Fruit fly (Drosophila melanogaster): ENCODE results near the gene Met.
A peak's percentile ranks its signal among the peaks of the same experiment; 100 is the strongest.

Gene Met

dm6 chrX:11621866-11622648, 6.1 kb downstream of the Met start, which contains the start of gene Ptp10D (continued):
- peak; percentile 39; the same call in 1 of the 2 replicates for TF ChIP-seq CG9932 (GFP tag; IDR thresholded peaks at IDR 0.05)
- no peak for TF ChIP-seq Xrp1 (GFP tag; IDR thresholded peaks at IDR 0.05)
- TF ChIP-seq Dref (GFP tag; IDR thresholded peaks at IDR 0.05) = peak; percentile 94
- TF ChIP-seq nom (GFP tag; optimal IDR thresholded peaks at IDR 0.05) = peak; percentile 68
- TF ChIP-seq CG34224 (GFP tag; IDR thresholded peaks at IDR 0.05; ENCODE audit: partially characterized antibody) = peak; percentile 85
- TF ChIP-seq CG3281 (GFP tag; optimal IDR thresholded peaks at IDR 0.05) = no peak
- no peak for TF ChIP-seq dmrt11E (tag; optimal IDR thresholded peaks at IDR 0.05)
- peak; percentile 73 for TF ChIP-seq chm (GFP tag; IDR thresholded peaks at IDR 0.05)
- TF ChIP-seq Adf1 (GFP tag; IDR thresholded peaks at IDR 0.05) = 0 out of 2 replicates have a peak, but pooled peaks have one; percentile 29
- peak; percentile 46; the same call in 1 of the 2 replicates for TF ChIP-seq sob (GFP tag; IDR thresholded peaks at IDR 0.05)
- peak; percentile 47 for TF ChIP-seq Hmr (GFP tag; optimal IDR thresholded peaks at IDR 0.05)
- peak; percentile 15 for TF ChIP-seq CG7839 (tag; optimal IDR thresholded peaks at IDR 0.05)
- TF ChIP-seq Nf-YC (tag; optimal IDR thresholded peaks at IDR 0.05) = peak; percentile 37
- TF ChIP-seq so (GFP tag; IDR thresholded peaks at IDR 0.05) = peak; percentile 52; the same call in 1 of the 3 replicates
- peak; percentile 44; the same call in 1 of the 3 replicates for TF ChIP-seq Dbx (GFP tag; IDR thresholded peaks at IDR 0.05)
- peak; percentile 91 for TF ChIP-seq Med (GFP tag)
- TF ChIP-seq stwl (tag; optimal IDR thresholded peaks at IDR 0.05) = peak; percentile 49
- peak; percentile 16 for TF ChIP-seq nerfin-1 (tag; optimal IDR thresholded peaks at IDR 0.05)
- peak; percentile 8 for TF ChIP-seq ATbp (GFP tag; optimal IDR thresholded peaks at IDR 0.05)
- peak; percentile 75; the same call in 1 of the 3 replicates for TF ChIP-seq CG2199 (GFP tag; IDR thresholded peaks at IDR 0.05)
- TF ChIP-seq hbn (GFP tag; IDR thresholded peaks at IDR 0.05; ENCODE audit: partially characterized antibody) = peak; percentile 59
- peak; percentile 57 for TF ChIP-seq grn (GFP tag; optimal IDR thresholded peaks at IDR 0.05)
- TF ChIP-seq NfI (GFP tag; optimal IDR thresholded peaks at IDR 0.05) = peak; percentile 6
- TF ChIP-seq sug (tag; optimal IDR thresholded peaks at IDR 0.05) = peak; percentile 35
- peak; percentile 30 for TF ChIP-seq CG32532 (GFP tag; IDR thresholded peaks at IDR 0.05)
- TF ChIP-seq sr (GFP tag; IDR thresholded peaks at IDR 0.05) = peak; percentile 82
- TF ChIP-seq CG6254 (GFP tag; optimal IDR thresholded peaks at IDR 0.05) = no peak
- TF ChIP-seq zf30C (GFP tag; optimal IDR thresholded peaks at IDR 0.05) = peak; percentile 47
- TF ChIP-seq GATAe (GFP tag; conservative IDR thresholded peaks at IDR 0.05) = no peak
- TF ChIP-seq CG7963 (GFP tag; IDR thresholded peaks at IDR 0.05; ENCODE audit: partially characterized antibody) = peak; percentile 88
- no peak for TF ChIP-seq CG12155 (GFP tag; optimal IDR thresholded peaks at IDR 0.05)
- TF ChIP-seq NK7.1 (GFP tag; optimal IDR thresholded peaks at IDR 0.05) = no peak
- peak; percentile 26 for TF ChIP-seq CG4282 (GFP tag; optimal IDR thresholded peaks at IDR 0.05)
- peak; percentile 23; the same call in 1 of the 2 replicates for TF ChIP-seq ranshi (GFP tag; IDR thresholded peaks at IDR 0.05)
- peak; percentile 42 for TF ChIP-seq Hand (GFP tag; optimal IDR thresholded peaks at IDR 0.05)
- peak in 1 of 2 experiments; percentile 30 for TF ChIP-seq dpn (GFP tag; optimal IDR thresholded peaks at IDR 0.05)
- TF ChIP-seq pfk (GFP tag; optimal IDR thresholded peaks at IDR 0.05) = peak; percentile 56
- TF ChIP-seq insv (GFP tag; optimal IDR thresholded peaks at IDR 0.05) = peak; percentile 55 to 95
- no peak for TF ChIP-seq kah (GFP tag; optimal IDR thresholded peaks at IDR 0.05)
- TF ChIP-seq ap (GFP tag; IDR thresholded peaks at IDR 0.05) = no peak
- peak; percentile 42 for TF ChIP-seq CG7987 (GFP tag; optimal IDR thresholded peaks at IDR 0.05)
- TF ChIP-seq Dfd (GFP tag; optimal IDR thresholded peaks at IDR 0.05) = peak in 1 of 2 experiments; percentile 5
- TF ChIP-seq CrebB (tag; optimal IDR thresholded peaks at IDR 0.05) = peak; percentile 35
- peak; percentile 85 for TF ChIP-seq sqz (GFP tag; optimal IDR thresholded peaks at IDR 0.05)
- TF ChIP-seq gt (GFP tag; IDR thresholded peaks at IDR 0.05) = no peak
- TF ChIP-seq cwo (GFP tag; optimal IDR thresholded peaks at IDR 0.05) = peak; percentile 81
- no peak for TF ChIP-seq fd3F (GFP tag; optimal IDR thresholded peaks at IDR 0.05)
- TF ChIP-seq Stat92E (GFP tag; optimal IDR thresholded peaks at IDR 0.05) = peak in 1 of 3 experiments; percentile 16
